In genomic region chrIV:594840-595239, ce11 we compare ENCODE assay signal across 2 worm cellular contexts.
TF ChIP-seq lines count a peak whose summit lies in the region.

No protein-coding gene starts in this region.

TF ChIP-seq in whole organism, L4 larva, 104 proteins besides CTCF, POLR2A, EP300 and RAD21:
- no peak for TF ChIP-seq rbr-2 (tag; optimal IDR thresholded peaks at IDR 0.05; lab: Kevin White, UChicago)
- no peak for TF ChIP-seq ztf-11 (tag; optimal IDR thresholded peaks at IDR 0.05; lab: Kevin White, UChicago)
- peak; percentile 92 for TF ChIP-seq aha-1 (tag; lab: Kevin White, UChicago)
- peak; percentile 69 for TF ChIP-seq set-16 (GFP tag; IDR thresholded peaks at IDR 0.05; lab: Robert Waterston, UW)
TF ChIP-seq in whole organism, L4 larva: peak in this region for 2.

TF ChIP-seq in whole organism, young adult, 124 proteins besides CTCF, POLR2A, EP300 and RAD21:
- TF ChIP-seq zfh-2 (GFP tag; conservative IDR thresholded peaks at IDR 0.05; lab: Robert Waterston, UW) (peak; percentile 61; the same call in 1 of the 2 replicates), nhr-27 (tag; optimal IDR thresholded peaks at IDR 0.05; lab: Kevin White, UChicago) (no peak)
